Worm (Caenorhabditis elegans): ENCODE results near the gene nhr-97.

Gene nhr-97

DNA sequence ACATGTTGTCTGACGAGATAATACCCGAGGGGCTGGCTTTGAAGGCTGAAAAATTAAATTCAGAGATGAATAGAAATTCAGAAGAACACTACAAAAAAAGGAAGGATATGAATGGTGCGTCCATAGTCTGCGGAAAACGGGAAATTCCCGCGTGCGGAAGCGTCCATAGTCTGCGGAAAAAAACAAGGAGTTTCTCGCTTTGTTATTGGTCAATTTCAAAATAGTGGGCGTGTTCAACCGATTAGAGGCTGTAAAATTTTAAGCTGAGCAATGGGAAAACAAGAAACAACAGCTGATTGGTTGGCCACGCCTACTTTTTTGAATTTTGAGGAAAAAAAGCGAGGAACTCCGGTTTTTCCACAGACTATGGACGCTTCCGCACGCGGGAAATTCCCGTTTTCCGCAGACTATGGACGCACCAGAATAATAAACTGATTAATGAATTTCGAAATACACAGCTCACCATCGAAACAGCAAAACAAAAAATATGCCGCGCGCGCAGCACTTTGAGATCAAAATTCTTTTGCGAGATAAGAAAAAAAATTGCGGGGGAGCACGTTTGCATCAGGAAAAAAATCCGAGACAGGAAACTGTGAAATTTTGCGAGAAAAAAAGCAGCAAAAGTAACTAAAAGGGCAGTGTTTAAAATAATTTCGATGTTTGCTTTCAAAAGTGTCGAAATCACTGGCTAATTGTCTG is 16.4 kb upstream of the nhr-97 start, which contains the start of gene gln-6:
Gene gln-6 (minus strand): TSS at position 51 of the 699 bp plus-strand sequence.
- TF ChIP-seq unc-130 (GFP tag; optimal IDR thresholded peaks at IDR 0.05): peak; percentile 44

DNA sequence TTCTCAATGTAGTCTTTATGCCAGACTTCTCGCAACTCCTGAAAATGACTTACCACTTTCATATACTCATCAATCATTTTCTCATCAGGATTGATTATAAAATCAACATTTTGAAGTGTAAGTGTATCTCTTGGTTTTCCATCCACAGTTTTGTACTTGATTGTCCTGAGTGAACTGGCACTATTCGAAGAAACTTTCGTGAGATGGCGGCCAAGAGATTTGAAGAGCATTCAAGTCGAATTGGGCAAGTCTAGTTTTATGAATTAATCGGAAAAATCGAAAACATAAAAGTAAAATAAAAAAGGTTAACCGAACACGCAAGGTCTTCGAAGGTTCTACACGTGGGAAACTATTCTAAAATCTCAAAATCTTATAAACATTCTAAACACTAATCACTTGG is 14.6 kb upstream of the nhr-97 start, which contains the start of gene C28D4.7:
Gene C28D4.7 (minus strand): TSS at position 265 of the 400 bp plus-strand sequence.
- TF ChIP-seq aha-1 (tag) (peak; percentile 96), zip-11 (GFP tag; IDR thresholded peaks at IDR 0.05) (no peak)

DNA sequence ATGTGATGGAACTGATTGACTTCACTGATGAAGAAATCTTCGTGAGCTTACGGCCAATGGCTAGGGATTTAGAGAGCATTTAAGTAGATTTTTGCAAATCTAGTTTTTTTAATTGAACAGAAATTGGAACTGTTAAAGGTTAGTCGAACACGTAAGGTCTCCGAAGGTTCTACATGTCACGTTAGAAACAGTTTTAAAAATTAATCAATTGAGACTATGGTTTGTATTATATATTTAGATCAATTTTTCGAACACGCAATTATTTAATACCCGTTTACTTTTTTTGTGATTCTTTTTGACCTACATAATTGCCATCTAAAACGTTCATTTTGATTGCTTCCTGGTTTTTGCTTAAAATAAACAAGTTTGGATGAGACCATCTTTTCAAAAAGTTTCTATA is 12.5 kb upstream of the nhr-97 start, which contains the start of gene C28D4.4:
Gene C28D4.4 (minus strand): TSS at position 101 of the 400 bp plus-strand sequence.
- no peak for TF ChIP-seq ceh-82 (tag; optimal IDR thresholded peaks at IDR 0.05)
- TF ChIP-seq hif-1 (tag; optimal IDR thresholded peaks at IDR 0.05): no peak
- TF ChIP-seq nhr-42 (GFP tag; IDR thresholded peaks at IDR 0.05): no peak
- TF ChIP-seq F44E2.7 (GFP tag; IDR thresholded peaks at IDR 0.05): no peak
- no peak for TF ChIP-seq nhr-111 (GFP tag; optimal IDR thresholded peaks at IDR 0.05)
- TF ChIP-seq F37D6.2 (tag; optimal IDR thresholded peaks at IDR 0.05): no peak
- TF ChIP-seq mep-1 (tag; optimal IDR thresholded peaks at IDR 0.05): no peak
- TF ChIP-seq hmg-1.1 (GFP tag; IDR thresholded peaks at IDR 0.05): no peak
- TF ChIP-seq ceh-20 (GFP tag; IDR thresholded peaks at IDR 0.05): no peak

DNA sequence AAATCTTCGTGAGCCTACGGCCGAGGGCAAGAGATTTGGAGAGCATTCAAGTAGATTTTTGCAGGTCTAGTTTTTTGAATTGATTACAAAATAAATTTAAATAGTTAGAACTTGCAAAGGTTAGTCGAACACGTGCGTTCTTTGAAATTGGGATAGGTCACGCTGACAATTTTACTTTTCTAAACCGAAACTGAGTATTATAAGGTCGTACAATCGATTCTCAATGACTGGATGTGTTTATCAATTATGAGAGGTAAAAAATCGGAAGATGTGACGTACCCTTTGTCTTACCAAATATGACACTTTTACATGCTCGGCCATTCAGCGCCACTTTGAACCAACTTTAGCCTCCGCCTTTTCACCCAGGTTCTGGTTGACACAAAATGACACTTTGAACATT is 10.7 kb upstream of the nhr-97 start, which contains the start of gene C28D4.5:
Gene C28D4.5 (minus strand): TSS at position 101 of the 400 bp plus-strand sequence.
- TF ChIP-seq ceh-32 (tag; optimal IDR thresholded peaks at IDR 0.05; ENCODE audit: poor library complexity) (no peak), mdl-1 (tag; optimal IDR thresholded peaks at IDR 0.05) (no peak), lin-1 (GFP tag; IDR thresholded peaks at IDR 0.05) (no peak), unc-39 (tag; optimal IDR thresholded peaks at IDR 0.05) (no peak), php-3 (GFP tag; IDR thresholded peaks at IDR 0.05) (no peak), ceh-20 (GFP tag; IDR thresholded peaks at IDR 0.05) (no peak), snpc-4 (tag; optimal IDR thresholded peaks at IDR 0.05) (no peak), gei-8 (GFP tag; optimal IDR thresholded peaks at IDR 0.05) (no peak), ces-1 (GFP tag; optimal IDR thresholded peaks at IDR 0.05) (no peak), egl-27 (tag; optimal IDR thresholded peaks at IDR 0.05) (no peak), F10B5.3 (tag; optimal IDR thresholded peaks at IDR 0.05) (no peak), lir-3 (tag; optimal IDR thresholded peaks at IDR 0.05) (no peak), lin-39 (tag; optimal IDR thresholded peaks at IDR 0.05) (no peak), arid-1 (GFP tag; conservative IDR thresholded peaks at IDR 0.05) (no peak)

DNA sequence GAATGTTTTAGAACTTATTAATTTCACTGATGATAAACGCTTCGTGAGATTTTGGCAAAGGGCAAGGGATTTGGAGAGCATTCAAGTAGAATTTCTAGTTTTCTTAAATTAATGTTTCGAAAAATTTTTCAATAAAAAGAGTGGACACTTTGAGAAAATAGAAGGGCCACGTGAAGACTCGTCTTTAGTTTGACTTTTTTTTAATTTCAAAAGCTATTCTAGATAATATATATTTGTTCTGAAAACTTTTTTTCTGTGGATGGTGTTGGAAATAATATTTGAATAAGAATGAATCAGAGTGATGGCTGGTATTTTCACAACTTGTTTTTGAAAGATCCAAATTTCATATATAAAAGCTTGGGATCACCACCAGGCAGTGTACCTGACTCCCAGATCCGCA is 9.1 kb upstream of the nhr-97 start, which contains the start of gene C28D4.8:
Gene C28D4.8 (minus strand): TSS at position 101 of the 400 bp plus-strand sequence.
- TF ChIP-seq ces-1 (GFP tag; optimal IDR thresholded peaks at IDR 0.05) (no peak), lin-13 (GFP tag; optimal IDR thresholded peaks at IDR 0.05) (no peak), egl-27 (tag; optimal IDR thresholded peaks at IDR 0.05) (no peak), dmd-8 (GFP tag; IDR thresholded peaks at IDR 0.05) (no peak), hif-1 (tag; optimal IDR thresholded peaks at IDR 0.05) (no peak), ceh-20 (GFP tag; IDR thresholded peaks at IDR 0.05) (no peak), nhr-28 (tag; optimal IDR thresholded peaks at IDR 0.05) (no peak), hmg-1.1 (GFP tag; IDR thresholded peaks at IDR 0.05) (no peak), hlh-11 (tag; optimal IDR thresholded peaks at IDR 0.05) (no peak)

DNA sequence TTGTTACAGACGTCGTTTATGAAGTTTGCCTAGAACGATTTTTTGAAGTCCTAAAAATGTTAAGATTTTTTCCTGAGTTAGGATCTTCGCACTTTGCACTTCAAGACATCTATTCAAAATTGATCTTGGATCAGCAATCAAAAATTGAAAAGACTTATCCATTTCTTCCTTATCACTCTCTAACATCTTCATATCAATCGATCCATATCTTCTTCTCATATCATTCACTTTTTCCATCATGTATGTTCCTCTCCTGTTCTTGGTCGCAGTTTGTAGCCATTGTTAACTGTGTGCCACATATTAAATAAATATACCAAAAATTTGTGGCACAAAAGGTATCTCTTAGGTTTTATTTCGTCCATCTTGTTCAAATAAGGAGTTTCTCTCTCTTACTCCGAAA is 1.7 kb upstream of the nhr-97 start:
- TF ChIP-seq unc-39 (tag; optimal IDR thresholded peaks at IDR 0.05) (no peak), nhr-28 (tag; optimal IDR thresholded peaks at IDR 0.05) (peak; percentile 61), madf-5 (GFP tag; IDR thresholded peaks at IDR 0.05) (no peak)
